Fruit fly (Drosophila melanogaster) whole organism, embryonic: ENCODE data around the gene CG3919.

ENCODE experiments used
- Blimp-1 ChIP-seq: fragments of 200-800 bp; sonication (Bioruptor generic); optimal IDR thresholded peaks from 3 replicates; lab custom pipeline; 2018; ENCODE audit warnings: missing biosample characterization, missing genetic modification characterization, mild to moderate bottlenecking, moderate library complexity, missing genetic modification reagents
- CG12071 ChIP-seq: fragments of 200-800 bp; sonication (Bioruptor generic); optimal IDR thresholded peaks from 3 replicates; lab custom pipeline; 2018; ENCODE audit warnings: missing biosample characterization, mild to moderate bottlenecking, missing genetic modification characterization
- CG7963 ChIP-seq: fragments of 200-800 bp; sonication (Bioruptor generic); IDR thresholded peaks from 3 replicates; pipeline ENCODE4 v1.3.6; 2022; ENCODE audit warnings: missing biosample characterization, missing genetic modification characterization; ENCODE audit not compliant: partially characterized antibody
- CG8478 ChIP-seq: fragments of >200 bp; optimal IDR thresholded peaks from 2 replicates; lab custom pipeline; 2018
- CG9437 ChIP-seq: fragments of 200-800 bp; sonication (Bioruptor generic); optimal IDR thresholded peaks from 2 replicates; lab custom pipeline; 2018; ENCODE audit warnings: missing biosample characterization, mild to moderate bottlenecking, missing genetic modification characterization
- Camta ChIP-seq: fragments of 200-800 bp; sonication (Bioruptor generic); optimal IDR thresholded peaks from 2 replicates; lab custom pipeline; 2016; ENCODE audit warnings: missing biosample characterization, missing genetic modification characterization
- TFAM ChIP-seq: fragments of 200-800 bp; sonication (Bioruptor generic); optimal IDR thresholded peaks from 2 replicates; lab custom pipeline; 2017; ENCODE audit warnings: missing biosample characterization, missing genetic modification characterization, inconsistent platforms
- dm ChIP-seq: fragments of 200-800 bp; sonication (Bioruptor generic); optimal IDR thresholded peaks from 3 replicates; lab custom pipeline; 2016; ENCODE audit warnings: missing biosample characterization, missing genetic modification characterization
- pzg ChIP-seq: fragments of 200-800 bp; sonication (Bioruptor generic); optimal IDR thresholded peaks from 3 replicates; lab custom pipeline; 2018; ENCODE audit warnings: missing biosample characterization, mild to moderate bottlenecking, missing genetic modification characterization, moderate library complexity
- ttk ChIP-seq: fragments of 200-800 bp; sonication (Bioruptor generic); IDR thresholded peaks from 2 replicates; pipeline ENCODE4 v2.1.2; 2022; ENCODE audit warnings: missing biosample characterization, missing genetic modification characterization

DNA sequence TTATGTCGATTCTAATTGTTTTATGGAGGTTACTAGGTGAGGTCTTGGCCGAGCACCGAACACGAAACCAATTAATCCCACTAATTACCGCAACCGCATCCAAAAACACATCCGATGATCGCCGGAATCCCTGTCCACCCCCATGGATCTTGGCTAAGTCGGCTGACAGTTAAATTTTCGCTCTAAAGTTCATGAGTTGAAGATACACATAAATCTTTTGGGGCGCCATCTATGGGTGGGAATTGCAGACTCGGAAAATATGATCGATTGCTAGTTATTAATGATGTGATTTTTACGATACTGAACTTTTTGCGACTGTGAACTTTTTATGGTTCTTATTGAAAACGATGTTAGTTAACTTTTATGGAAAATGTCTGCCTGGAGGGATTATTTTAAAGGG, 50.6 kb downstream of the CG3919 start:
- TF ChIP-seq ttk, result no peak
- no peak for TF ChIP-seq Camta
- TF ChIP-seq CG9437 (GFP tag; lab: Kevin White, UChicago), result no peak
- no peak for TF ChIP-seq Blimp-1
- TF ChIP-seq CG12071 (GFP tag; lab: Kevin White, UChicago), result no peak
- TF ChIP-seq CG7963 (GFP tag; lab: Robert Waterston, UW), result no peak
- no peak for TF ChIP-seq CG8478 (lab: Kevin White, UChicago)
- no peak for TF ChIP-seq pzg (GFP tag; lab: Kevin White, UChicago)
- no peak for TF ChIP-seq dm (GFP tag; lab: Kevin White, UChicago)
- no peak for TF ChIP-seq TFAM
